Fruit fly (Drosophila melanogaster): Measurements from ENCODE around the gene Ciz1.

dm6 chr3L:9854583-9855519, 9.6 kb upstream of the Ciz1 start, which contains the start of gene RasGAP1:
- TF ChIP-seq dl (GFP tag; optimal IDR thresholded peaks at IDR 0.05; ENCODE audit: insufficient read depth in 1 of 2, partially characterized antibody in 2 of 2) (peak; percentile 20 to 53), Abd-B (GFP tag; optimal IDR thresholded peaks at IDR 0.05) (no peak), usp (GFP tag; optimal IDR thresholded peaks at IDR 0.05) (no peak), Rel (GFP tag; optimal IDR thresholded peaks at IDR 0.05) (no peak), Rel (tag; optimal IDR thresholded peaks at IDR 0.05) (peak; percentile 13), N (GFP tag; optimal IDR thresholded peaks at IDR 0.05) (no peak), pan (optimal IDR thresholded peaks at IDR 0.05) (no peak), h (GFP tag; optimal IDR thresholded peaks at IDR 0.05) (no peak)

All from whole organism, wandering third instar larva.